Fruit fly (Drosophila melanogaster) S2 (cell line): Measurements from ENCODE around the gene spirit.

ENCODE experiments used
- CG8478 ChIP-seq: fragments of >200 bp; optimal IDR thresholded peaks from 2 replicates; lab custom pipeline; 2018
- CTCF ChIP-seq, 2 experiments: fragments of >200 bp; optimal IDR thresholded peaks; 2 replicates each; lab custom pipeline; 2018

- TF ChIP-seq CTCF (optimal IDR thresholded peaks at IDR 0.05; lab: Kevin White, UChicago) (no peak), CG8478 (no peak)
Observed at dm6 chrX:8523572-8524155, 49.7 kb downstream of the spirit start.
